Worm (Caenorhabditis elegans): ENCODE results near the gene aakb-2.
A peak's percentile ranks its signal among the peaks of the same experiment; 100 is the strongest.

Gene aakb-2

DNA sequence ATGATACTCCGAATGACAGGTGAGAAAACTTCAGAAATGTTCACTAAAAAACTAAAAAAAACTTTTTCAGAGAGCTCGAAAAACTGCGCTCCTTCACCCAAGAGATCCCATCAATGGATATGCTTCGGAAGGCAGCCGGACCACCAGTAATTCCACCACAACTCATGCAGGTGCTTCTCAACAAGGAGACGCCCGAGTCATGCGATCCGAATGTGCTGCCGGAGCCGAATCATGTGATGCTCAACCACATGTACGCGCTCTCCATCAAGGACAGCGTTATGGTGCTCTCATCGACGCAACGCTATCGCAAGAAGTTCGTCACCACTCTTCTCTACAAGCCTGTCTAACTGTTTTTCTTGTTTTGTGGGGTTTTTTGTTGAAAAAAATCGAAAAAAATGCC is 798 bp downstream of the aakb-2 start:
- TF ChIP-seq ref-1 (GFP tag; conservative IDR thresholded peaks at IDR 0.05) (no peak), tab-1 (GFP tag; IDR thresholded peaks at IDR 0.05) (no peak), flt-1 (GFP tag; IDR thresholded peaks at IDR 0.05) (no peak)

DNA sequence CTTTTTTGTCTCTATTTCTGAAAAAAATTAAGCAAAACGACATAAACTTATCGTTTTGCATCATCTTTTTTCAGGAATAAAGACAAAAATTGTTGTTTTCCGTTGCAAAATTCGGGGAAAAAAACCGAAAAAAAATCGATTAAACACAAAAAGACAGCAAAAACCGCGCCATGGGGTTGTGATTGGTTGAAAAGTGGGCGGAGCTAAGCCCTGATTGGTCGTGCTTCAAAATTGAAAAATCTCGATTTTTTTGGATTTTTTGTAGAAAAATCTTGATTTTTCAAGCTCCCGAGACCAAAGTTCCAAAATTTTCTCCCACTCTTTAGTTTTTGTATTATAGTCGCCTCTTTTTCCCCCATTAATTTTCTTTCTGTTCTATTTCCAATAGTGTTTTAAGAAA is 1.4 kb downstream of the aakb-2 start:
- TF ChIP-seq ref-1 (GFP tag; conservative IDR thresholded peaks at IDR 0.05) (no peak), klf-2 (GFP tag; conservative IDR thresholded peaks at IDR 0.05) (no peak), flt-1 (GFP tag; IDR thresholded peaks at IDR 0.05) (no peak)

DNA sequence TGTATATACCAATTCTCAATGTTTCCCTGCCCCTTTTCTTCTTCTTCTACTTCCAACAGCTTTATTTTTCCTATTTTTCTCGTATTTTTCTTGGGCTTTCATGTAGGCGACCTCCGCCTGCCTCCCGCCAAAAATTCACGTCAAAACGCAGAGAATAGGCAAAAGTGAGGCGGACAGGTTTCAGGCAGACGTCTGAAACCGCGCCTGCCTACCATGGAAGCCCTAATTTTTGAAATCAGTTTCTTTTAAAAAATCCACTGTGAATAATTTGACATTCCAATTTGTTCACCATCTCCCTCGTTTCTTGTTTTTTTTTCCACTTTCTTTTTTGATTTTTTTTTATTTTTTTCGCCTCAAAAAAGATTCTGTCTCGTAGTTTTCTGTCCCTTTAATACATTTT is 1.8 kb downstream of the aakb-2 start:
- TF ChIP-seq tab-1 (GFP tag; IDR thresholded peaks at IDR 0.05) (no peak), T22C8.4 (GFP tag; IDR thresholded peaks at IDR 0.05) (no peak)

DNA sequence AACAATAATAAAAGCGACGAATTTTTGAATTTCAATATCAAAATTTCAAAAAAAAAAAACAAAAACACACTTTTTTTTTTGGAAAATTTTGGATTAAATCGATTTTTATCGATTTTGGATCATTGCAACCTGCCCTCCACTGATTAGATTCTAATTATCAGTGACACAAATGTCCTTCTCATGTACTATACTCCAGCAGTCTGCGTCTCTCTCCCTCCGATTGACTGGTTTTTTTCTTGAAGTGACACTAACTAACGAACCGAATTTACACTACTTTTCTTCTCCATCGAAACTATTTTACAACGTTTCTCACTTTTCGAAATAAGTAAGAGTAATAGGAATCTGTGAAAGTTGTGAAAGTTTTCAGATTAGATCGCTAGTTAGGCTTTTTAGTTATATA is 3.8 kb downstream of the aakb-2 start:
- TF ChIP-seq ztf-29 (GFP tag; IDR thresholded peaks at IDR 0.05) (no peak), T22C8.4 (GFP tag; IDR thresholded peaks at IDR 0.05) (no peak), tab-1 (GFP tag; IDR thresholded peaks at IDR 0.05) (no peak), ztf-23 (GFP tag; IDR thresholded peaks at IDR 0.05) (no peak), med-1 (GFP tag; optimal IDR thresholded peaks at IDR 0.05; ENCODE audit: insufficient read depth) (no peak), cog-1 (tag; optimal IDR thresholded peaks at IDR 0.05) (no peak), flt-1 (GFP tag; IDR thresholded peaks at IDR 0.05) (no peak), ref-1 (GFP tag; conservative IDR thresholded peaks at IDR 0.05) (no peak), klf-2 (GFP tag; conservative IDR thresholded peaks at IDR 0.05) (no peak)

DNA sequence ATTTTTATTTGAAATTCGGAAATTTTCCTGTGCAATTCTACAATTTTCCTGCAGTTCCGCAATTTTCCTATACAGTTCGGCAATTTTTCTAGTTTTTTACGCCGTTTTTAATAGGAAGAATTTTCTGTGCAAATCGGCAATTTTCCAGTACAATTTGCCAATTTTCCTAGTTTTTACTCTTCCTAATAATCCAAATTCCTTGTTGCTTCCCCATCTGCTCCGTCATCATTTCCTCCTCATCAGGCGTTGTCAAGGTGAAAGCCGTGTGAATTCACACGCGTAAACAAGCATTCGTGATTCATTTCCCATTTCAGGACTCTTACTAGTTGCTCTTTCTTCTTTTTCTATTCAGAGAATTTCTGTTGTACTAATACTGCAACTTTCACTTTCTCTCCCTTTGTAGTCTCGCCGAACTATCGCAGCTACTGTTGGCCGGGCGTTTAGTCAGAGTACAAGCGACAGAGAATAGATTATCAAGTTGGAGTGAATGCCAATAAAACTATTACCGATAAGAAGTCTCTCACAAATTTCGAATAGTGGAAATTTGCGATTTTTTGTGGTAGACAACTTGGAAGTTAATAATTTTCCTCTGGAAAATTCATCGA is 4.7 kb downstream of the aakb-2 start:
- TF ChIP-seq T22C8.4 (GFP tag; IDR thresholded peaks at IDR 0.05) (no peak), med-1 (GFP tag; optimal IDR thresholded peaks at IDR 0.05; ENCODE audit: insufficient read depth) (no peak), flt-1 (GFP tag; IDR thresholded peaks at IDR 0.05) (no peak), tab-1 (GFP tag; IDR thresholded peaks at IDR 0.05) (no peak), ref-1 (GFP tag; conservative IDR thresholded peaks at IDR 0.05) (no peak), cog-1 (tag; optimal IDR thresholded peaks at IDR 0.05) (no peak), klf-2 (GFP tag; conservative IDR thresholded peaks at IDR 0.05) (no peak), ztf-23 (GFP tag; IDR thresholded peaks at IDR 0.05) (no peak), ztf-29 (GFP tag; IDR thresholded peaks at IDR 0.05) (no peak)

DNA sequence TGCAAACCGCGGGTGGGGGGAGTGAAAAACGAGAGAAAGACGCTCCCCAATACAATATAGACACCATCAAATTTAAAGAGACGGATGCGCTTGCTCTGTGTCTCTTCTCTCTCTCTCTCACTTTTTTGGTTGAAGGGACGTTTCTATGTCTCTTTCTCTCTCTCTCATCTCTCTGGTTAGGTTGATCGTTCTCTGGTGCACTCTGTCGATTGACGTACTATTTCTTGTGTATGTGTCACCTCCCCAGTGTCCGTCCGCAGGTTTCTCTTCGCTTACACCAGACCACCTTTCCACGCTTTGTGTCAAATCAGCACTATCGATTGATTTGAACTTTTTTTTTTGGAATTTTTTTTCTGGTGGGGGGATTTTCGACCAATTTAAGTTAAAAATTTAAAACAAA is 6.5 kb downstream of the aakb-2 start:
- TF ChIP-seq cog-1 (tag; optimal IDR thresholded peaks at IDR 0.05) (peak; percentile 33), T22C8.4 (GFP tag; IDR thresholded peaks at IDR 0.05) (peak; percentile 65), ztf-29 (GFP tag; IDR thresholded peaks at IDR 0.05) (no peak)

DNA sequence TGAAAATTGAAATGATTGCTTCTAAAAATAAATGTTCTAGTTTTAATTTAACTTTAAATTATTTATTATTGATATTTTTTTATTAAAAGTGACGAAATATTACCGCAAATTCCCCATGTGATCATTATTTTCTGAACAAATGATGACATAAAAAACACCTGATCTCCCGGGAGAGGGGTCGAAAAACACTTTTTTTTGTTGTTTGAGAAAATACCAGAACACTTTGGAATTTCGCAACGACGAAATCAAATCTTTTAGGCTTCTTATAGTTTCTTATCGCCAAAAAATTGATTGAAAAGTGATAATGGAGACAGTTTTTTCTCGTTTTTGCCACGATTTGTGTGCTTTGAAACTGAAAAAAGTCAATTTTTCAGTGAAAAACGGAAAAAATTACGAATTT is 7.4 kb downstream of the aakb-2 start:
- TF ChIP-seq klf-2 (GFP tag; conservative IDR thresholded peaks at IDR 0.05) (no peak), T22C8.4 (GFP tag; IDR thresholded peaks at IDR 0.05) (no peak), ztf-29 (GFP tag; IDR thresholded peaks at IDR 0.05) (no peak), tab-1 (GFP tag; IDR thresholded peaks at IDR 0.05) (no peak), ref-1 (GFP tag; conservative IDR thresholded peaks at IDR 0.05) (no peak), cog-1 (tag; optimal IDR thresholded peaks at IDR 0.05) (no peak), med-1 (GFP tag; optimal IDR thresholded peaks at IDR 0.05; ENCODE audit: insufficient read depth) (no peak), ztf-23 (GFP tag; IDR thresholded peaks at IDR 0.05) (no peak), flt-1 (GFP tag; IDR thresholded peaks at IDR 0.05) (no peak)

DNA sequence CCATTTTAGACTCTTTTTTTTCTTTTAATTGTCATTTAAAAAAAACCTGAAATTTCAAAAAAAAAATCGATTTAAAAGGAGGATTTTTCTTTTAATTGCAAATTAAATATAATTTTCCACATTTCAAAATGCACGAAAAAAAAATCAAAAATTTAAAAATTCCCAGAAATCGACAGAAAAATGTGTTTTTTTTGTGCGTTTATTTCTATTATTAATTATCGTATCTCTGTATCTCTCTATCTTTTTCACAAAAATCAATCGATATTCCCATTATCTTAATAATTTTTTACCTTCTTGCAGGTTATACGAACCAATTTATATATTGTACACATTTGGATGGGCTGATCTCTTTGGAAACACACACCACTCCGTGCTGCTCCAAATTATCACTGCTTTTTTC is 7.9 kb downstream of the aakb-2 start, which contains the start of gene rsks-1:
Gene rsks-1 (plus strand): TSS at position 301 of the 400 bp plus-strand sequence.
- TF ChIP-seq ztf-23 (GFP tag; IDR thresholded peaks at IDR 0.05): no peak
- TF ChIP-seq T22C8.4 (GFP tag; IDR thresholded peaks at IDR 0.05): no peak
- no peak for TF ChIP-seq cog-1 (tag; optimal IDR thresholded peaks at IDR 0.05)

DNA sequence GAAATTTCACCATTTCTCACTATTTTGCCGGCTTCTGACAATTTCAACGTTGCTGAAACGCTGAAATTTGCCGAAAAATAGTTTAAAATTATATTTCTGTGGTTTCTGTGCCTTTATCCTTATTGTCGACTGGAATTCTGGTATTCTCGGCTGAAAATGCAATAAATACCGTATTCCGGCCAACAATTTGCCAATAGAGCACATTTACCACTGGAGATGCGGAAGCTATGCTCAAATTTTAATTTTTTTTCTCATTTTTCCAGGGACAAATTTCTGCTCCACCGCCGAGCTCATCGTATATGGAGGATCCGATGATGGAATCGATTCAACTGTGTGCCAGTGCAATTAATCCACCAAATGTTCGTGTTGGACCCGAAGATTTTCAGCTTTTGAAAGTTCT is 9.6 kb downstream of the aakb-2 start:
- TF ChIP-seq ztf-29 (GFP tag; IDR thresholded peaks at IDR 0.05) (no peak), T22C8.4 (GFP tag; IDR thresholded peaks at IDR 0.05) (no peak), ref-1 (GFP tag; conservative IDR thresholded peaks at IDR 0.05) (no peak), flt-1 (GFP tag; IDR thresholded peaks at IDR 0.05) (no peak), tab-1 (GFP tag; IDR thresholded peaks at IDR 0.05) (no peak), klf-2 (GFP tag; conservative IDR thresholded peaks at IDR 0.05) (no peak), ztf-23 (GFP tag; IDR thresholded peaks at IDR 0.05) (no peak), med-1 (GFP tag; optimal IDR thresholded peaks at IDR 0.05; ENCODE audit: insufficient read depth) (no peak), cog-1 (tag; optimal IDR thresholded peaks at IDR 0.05) (no peak)

DNA sequence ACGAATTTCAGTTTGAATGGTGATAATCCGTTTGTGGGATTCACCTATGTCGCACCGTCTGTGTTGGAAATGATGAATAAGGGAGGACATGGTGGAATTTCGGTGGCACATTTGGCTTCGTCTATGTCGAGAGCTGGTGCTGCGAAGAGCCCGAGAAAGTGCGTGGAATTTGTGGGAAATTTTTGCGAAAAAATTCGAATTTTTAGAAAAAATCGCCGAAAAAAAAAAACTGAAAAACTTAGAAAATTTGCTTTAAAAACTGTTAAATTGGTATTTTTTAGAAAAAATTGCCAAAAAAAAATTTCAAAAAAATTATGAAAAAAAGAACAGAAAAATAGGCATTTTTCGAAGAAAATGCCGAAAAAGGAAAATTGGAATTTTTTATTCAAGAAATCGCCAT is 12.0 kb downstream of the aakb-2 start:
- TF ChIP-seq klf-2 (GFP tag; conservative IDR thresholded peaks at IDR 0.05): no peak

DNA sequence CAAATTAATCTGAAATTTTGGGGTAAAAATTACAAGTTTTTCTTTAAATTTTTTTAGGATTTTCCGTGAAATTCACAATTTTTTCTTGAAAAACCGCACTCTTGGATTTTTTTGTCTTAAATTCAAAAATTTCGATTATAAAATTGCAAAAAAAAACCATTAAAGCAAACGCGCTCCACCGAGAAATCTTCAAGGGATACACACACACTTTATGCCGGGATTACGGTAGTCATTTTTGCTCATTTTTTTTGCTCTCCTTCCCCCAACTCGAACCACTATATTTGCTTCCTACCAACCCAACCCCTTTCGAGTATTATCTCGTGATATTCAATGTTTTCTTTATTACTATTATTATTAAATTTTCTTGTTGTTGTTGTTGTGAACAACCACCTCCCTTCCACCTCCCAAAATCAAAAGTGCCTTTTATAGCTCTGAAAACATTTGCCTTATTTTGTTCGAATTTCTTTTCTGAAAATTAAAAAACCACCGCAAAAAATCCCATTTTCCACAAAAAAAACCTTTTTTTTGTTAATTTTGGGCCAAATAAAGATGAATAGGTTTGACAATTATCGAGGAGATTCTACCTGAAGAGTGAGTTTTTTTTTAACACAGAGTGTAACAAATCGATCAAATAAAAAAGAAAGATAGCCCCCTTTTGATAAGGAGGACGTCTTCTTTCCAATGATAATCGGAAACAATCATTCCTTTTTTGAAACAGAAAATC is 14.9 kb downstream of the aakb-2 start, which contains the start of gene Y47D3A.32:
Gene Y47D3A.32 (plus strand): TSS at position 674 of the 724 bp plus-strand sequence.
- TF ChIP-seq med-1 (GFP tag; optimal IDR thresholded peaks at IDR 0.05; ENCODE audit: insufficient read depth) (no peak), ref-1 (GFP tag; conservative IDR thresholded peaks at IDR 0.05) (no peak), ztf-29 (GFP tag; IDR thresholded peaks at IDR 0.05) (no peak), ztf-23 (GFP tag; IDR thresholded peaks at IDR 0.05) (no peak), cog-1 (tag; optimal IDR thresholded peaks at IDR 0.05) (no peak), T22C8.4 (GFP tag; IDR thresholded peaks at IDR 0.05) (no peak), flt-1 (GFP tag; IDR thresholded peaks at IDR 0.05) (no peak), klf-2 (GFP tag; conservative IDR thresholded peaks at IDR 0.05) (no peak), tab-1 (GFP tag; IDR thresholded peaks at IDR 0.05) (no peak)
